Fruit fly (Drosophila melanogaster): Measurements from ENCODE around the gene Swt1.

dm6 chrX:18118519-18118918 is 28.2 kb upstream of the Swt1 start:
- TF ChIP-seq CG16779 (tag; optimal IDR thresholded peaks at IDR 0.05), result no peak
- TF ChIP-seq Blimp-1 (GFP tag; optimal IDR thresholded peaks at IDR 0.05), result no peak
- TF ChIP-seq CG31627 (GFP tag; optimal IDR thresholded peaks at IDR 0.05), result no peak
- TF ChIP-seq ss (GFP tag; optimal IDR thresholded peaks at IDR 0.05), result no peak
- no peak for TF ChIP-seq CG10669 (GFP tag; optimal IDR thresholded peaks at IDR 0.05)
- TF ChIP-seq CG11294 (GFP tag; IDR thresholded peaks at IDR 0.05), result no peak
- no peak for TF ChIP-seq CG8119 (GFP tag; IDR thresholded peaks at IDR 0.05)
- TF ChIP-seq Hr39 (GFP tag; optimal IDR thresholded peaks at IDR 0.05), result no peak
- no peak for TF ChIP-seq esn (GFP tag; optimal IDR thresholded peaks at IDR 0.05)
- TF ChIP-seq dsx (GFP tag; optimal IDR thresholded peaks at IDR 0.05; ENCODE audit: poor library complexity, severe bottlenecking), result no peak
- no peak for TF ChIP-seq Sox14 (GFP tag; optimal IDR thresholded peaks at IDR 0.05)
